Worm (Caenorhabditis elegans): ENCODE results near the gene drl-1.

- TF ChIP-seq ztf-4 (tag; optimal IDR thresholded peaks at IDR 0.05) (no peak), lin-13 (GFP tag; optimal IDR thresholded peaks at IDR 0.05) (no peak), nhr-20 (tag; optimal IDR thresholded peaks at IDR 0.05) (no peak), unc-62 (GFP tag; optimal IDR thresholded peaks at IDR 0.05) (no peak), sox-4 (tag; optimal IDR thresholded peaks at IDR 0.05) (no peak), jun-1 (tag; optimal IDR thresholded peaks at IDR 0.05) (no peak), nhr-237 (tag; optimal IDR thresholded peaks at IDR 0.05) (no peak), lir-3 (tag; optimal IDR thresholded peaks at IDR 0.05; ENCODE audit: poor library complexity) (no peak), elt-2 (tag; optimal IDR thresholded peaks at IDR 0.05) (no peak)
Observed at ce11 chrIV:282008-282407, 42.9 kb upstream of the drl-1 start.
